Worm (Caenorhabditis elegans) whole organism, L1 larva: ENCODE results near the gene ora-1.
A peak's percentile ranks its signal among the peaks of the same experiment; 100 is the strongest.

Experiments used
- C04F5.9 ChIP-seq: sonication (generic microtip); optimal IDR thresholded peaks from 2 replicates; lab custom pipeline; 2016; ENCODE audit warnings: missing genetic modification characterization, missing compliant biosample characterization
- C16A3.4 ChIP-seq: fragments of 150-350 bp; optimal IDR thresholded peaks from 2 replicates; lab custom pipeline; 2014; ENCODE audit warnings: missing biosample characterization, missing genetic modification characterization
- C34B4.2 ChIP-seq: sonication (generic microtip); optimal IDR thresholded peaks from 2 replicates; lab custom pipeline; 2017; ENCODE audit warnings: mild to moderate bottlenecking, missing genetic modification characterization, missing compliant biosample characterization
- F16B12.6 ChIP-seq: fragments of 150-350 bp; optimal IDR thresholded peaks from 2 replicates; lab custom pipeline; 2014; ENCODE audit warnings: missing biosample characterization, missing genetic modification characterization
- blmp-1 ChIP-seq: fragments of 150-350 bp; optimal IDR thresholded peaks from 2 replicates; lab custom pipeline; 2014; ENCODE audit warnings: missing biosample characterization, missing genetic modification characterization
- ceh-63 ChIP-seq: fragments of 200-800 bp; sonication (Bioruptor generic); optimal IDR thresholded peaks from 2 replicates; lab custom pipeline; 2018; ENCODE audit warnings: mild to moderate bottlenecking, missing genetic modification characterization, missing compliant biosample characterization
- ceh-82 ChIP-seq, 3 experiments: fragments of 150-350 bp in 1 of 3; sonication (generic microtip) in 2 of 3; optimal IDR thresholded peaks; 2 replicates each; lab custom pipeline; 2014 to 2017; ENCODE audit warnings: missing biosample characterization in 3 of 3, missing genetic modification characterization in 3 of 3
- ceh-88 ChIP-seq: fragments of 200-800 bp; sonication (Bioruptor generic); IDR thresholded peaks from 2 replicates; pipeline ENCODE4 v1.3.6; 2022; ENCODE audit warnings: missing genetic modification characterization, missing compliant biosample characterization
- ceh-90 ChIP-seq: sonication (generic microtip); optimal IDR thresholded peaks from 2 replicates; lab custom pipeline; 2016; ENCODE audit warnings: missing genetic modification characterization, missing compliant biosample characterization
- ces-1 ChIP-seq: fragments of 150-350 bp; optimal IDR thresholded peaks from 2 replicates; lab custom pipeline; 2014; ENCODE audit warnings: missing biosample characterization, missing genetic modification reagents, missing genetic modification characterization
- efl-1 ChIP-seq, 4 experiments: fragments of 150-350 bp; optimal IDR thresholded peaks in 3 of 4; peaks in 1 of 4; 1 replicate in 1 of 4; 2 replicates in 3 of 4; lab custom pipeline; 2014; ENCODE audit warnings: missing biosample characterization in 2 of 4, missing genetic modification characterization in 2 of 4, missing genetic modification reagents in 2 of 4
- efl-3 ChIP-seq: fragments of 200-800 bp; sonication (Bioruptor generic); optimal IDR thresholded peaks from 2 replicates; lab custom pipeline; 2018; ENCODE audit warnings: mild to moderate bottlenecking, missing genetic modification characterization, missing compliant biosample characterization
- elt-2 ChIP-seq: sonication (generic microtip); optimal IDR thresholded peaks from 2 replicates; lab custom pipeline; 2016; ENCODE audit warnings: missing genetic modification characterization, mild to moderate bottlenecking, inconsistent platforms, missing compliant biosample characterization, missing genetic modification reagents
- elt-3 ChIP-seq, 6 experiments: fragments of 150-350 bp in 1 of 6; sonication (generic microtip); optimal IDR thresholded peaks; 2 replicates each; lab custom pipeline; 2017 to 2018; ENCODE audit warnings: missing biosample characterization in 6 of 6, missing genetic modification characterization in 6 of 6, inconsistent platforms in 1 of 6
- fkh-10 ChIP-seq: sonication (generic microtip); optimal IDR thresholded peaks from 2 replicates; lab custom pipeline; 2017; ENCODE audit warnings: missing biosample characterization, missing genetic modification reagents, missing genetic modification characterization
- fkh-4 ChIP-seq: sonication (generic microtip); optimal IDR thresholded peaks from 2 replicates; lab custom pipeline; 2016; ENCODE audit warnings: missing compliant biosample characterization, missing genetic modification characterization, borderline replicate concordance
- hpl-2 ChIP-seq: fragments of 150-350 bp; optimal IDR thresholded peaks from 2 replicates; lab custom pipeline; 2014; ENCODE audit warnings: missing biosample characterization, missing genetic modification reagents, missing genetic modification characterization
- irx-1 ChIP-seq: sonication (generic microtip); optimal IDR thresholded peaks from 2 replicates; lab custom pipeline; 2016; ENCODE audit warnings: missing genetic modification characterization, missing compliant biosample characterization
- isw-1 ChIP-seq: fragments of 200-800 bp; sonication (Bioruptor generic); IDR thresholded peaks from 2 replicates; pipeline ENCODE4 v1.3.6; 2022; ENCODE audit warnings: missing genetic modification characterization, missing compliant biosample characterization
- jun-1 ChIP-seq: fragments of 150-350 bp; optimal IDR thresholded peaks from 2 replicates; lab custom pipeline; 2014; ENCODE audit warnings: missing biosample characterization, missing genetic modification reagents, missing genetic modification characterization
- lin-14 ChIP-seq: fragments of 200-800 bp; sonication (Bioruptor generic); optimal IDR thresholded peaks from 2 replicates; lab custom pipeline; 2018; ENCODE audit warnings: mild to moderate bottlenecking, missing genetic modification characterization, moderate library complexity, missing compliant biosample characterization
- lin-35 ChIP-seq, 2 experiments: fragments of 150-350 bp; optimal IDR thresholded peaks; 2 replicates each; lab custom pipeline; 2014; ENCODE audit warnings: missing biosample characterization in 2 of 2, missing genetic modification characterization in 2 of 2, missing genetic modification reagents in 2 of 2
- lir-3 ChIP-seq: sonication (generic microtip); optimal IDR thresholded peaks from 2 replicates; lab custom pipeline; 2016; ENCODE audit warnings: mild to moderate bottlenecking, missing genetic modification characterization, moderate library complexity, missing compliant biosample characterization; ENCODE audit not compliant: poor library complexity
- lsy-2 ChIP-seq, 2 experiments: fragments of 150-350 bp; optimal IDR thresholded peaks; 2 replicates each; lab custom pipeline; 2014; ENCODE audit warnings: missing biosample characterization in 2 of 2, missing genetic modification characterization in 2 of 2
- mab-9 ChIP-seq: fragments of 200-800 bp; sonication (Bioruptor generic); IDR thresholded peaks from 2 replicates; pipeline ENCODE4 v1.3.6; 2022; ENCODE audit warnings: missing genetic modification reagents, missing genetic modification characterization, missing compliant biosample characterization
- mdl-1 ChIP-seq, 2 experiments: fragments of 150-350 bp; optimal IDR thresholded peaks; 2 replicates each; lab custom pipeline; 2014 to 2017; ENCODE audit warnings: missing biosample characterization in 2 of 2, missing genetic modification characterization in 2 of 2, inconsistent platforms in 1 of 2
- mef-2 ChIP-seq: fragments of 150-350 bp; optimal IDR thresholded peaks from 2 replicates; lab custom pipeline; 2014; ENCODE audit warnings: missing biosample characterization, missing genetic modification characterization
- nhr-11 ChIP-seq: fragments of 150-350 bp; optimal IDR thresholded peaks from 2 replicates; lab custom pipeline; 2014; ENCODE audit warnings: missing biosample characterization, missing genetic modification characterization
- nhr-19 ChIP-seq: fragments of 200-800 bp; sonication (Bioruptor generic); conservative IDR thresholded peaks from 2 replicates; pipeline ENCODE4 v1.3.6; 2022; ENCODE audit warnings: missing genetic modification characterization, missing compliant biosample characterization
- nhr-20 ChIP-seq: sonication (generic microtip); optimal IDR thresholded peaks from 2 replicates; lab custom pipeline; 2016; ENCODE audit warnings: mild to moderate bottlenecking, missing genetic modification characterization, missing compliant biosample characterization
- nhr-237 ChIP-seq: fragments of 150-350 bp; optimal IDR thresholded peaks from 2 replicates; lab custom pipeline; 2014; ENCODE audit warnings: missing biosample characterization, missing genetic modification characterization
- nhr-28 ChIP-seq: fragments of 150-350 bp; optimal IDR thresholded peaks from 2 replicates; lab custom pipeline; 2014; ENCODE audit warnings: missing biosample characterization, missing genetic modification characterization
- nhr-47 ChIP-seq: sonication (generic microtip); optimal IDR thresholded peaks from 2 replicates; lab custom pipeline; 2016; ENCODE audit warnings: mild to moderate bottlenecking, missing genetic modification characterization, moderate library complexity, missing compliant biosample characterization
- nhr-84 ChIP-seq: sonication (generic microtip); optimal IDR thresholded peaks from 2 replicates; lab custom pipeline; 2017; ENCODE audit warnings: missing biosample characterization, missing genetic modification characterization
- nhr-85 ChIP-seq: sonication (generic microtip); peaks from one replicate; lab custom pipeline; 2016; ENCODE audit warnings: missing genetic modification characterization, inconsistent platforms, missing compliant biosample characterization
- pax-3 ChIP-seq: fragments of 200-800 bp; sonication (Bioruptor generic); optimal IDR thresholded peaks from 2 replicates; lab custom pipeline; 2018; ENCODE audit warnings: mild to moderate bottlenecking, missing genetic modification characterization, moderate library complexity, missing compliant biosample characterization
- skn-1 ChIP-seq: fragments of 150-350 bp; optimal IDR thresholded peaks from 2 replicates; lab custom pipeline; 2014; ENCODE audit warnings: missing biosample characterization, missing genetic modification characterization
- snpc-4 ChIP-seq: fragments of 150-350 bp; optimal IDR thresholded peaks from 2 replicates; lab custom pipeline; 2014; ENCODE audit warnings: missing biosample characterization, missing genetic modification characterization
- sptf-1 ChIP-seq: fragments of 150-350 bp; optimal IDR thresholded peaks from 2 replicates; lab custom pipeline; 2014; ENCODE audit warnings: missing biosample characterization, missing genetic modification characterization
- swsn-7 ChIP-seq: sonication (generic microtip); optimal IDR thresholded peaks from 2 replicates; lab custom pipeline; 2016; ENCODE audit warnings: missing genetic modification characterization, missing compliant biosample characterization
- tlp-1 ChIP-seq: fragments of 150-350 bp; optimal IDR thresholded peaks from 2 replicates; lab custom pipeline; 2014; ENCODE audit warnings: missing biosample characterization, missing genetic modification characterization
- unc-62 ChIP-seq: fragments of 150-350 bp; optimal IDR thresholded peaks from 2 replicates; lab custom pipeline; 2014; ENCODE audit warnings: missing biosample characterization, missing genetic modification reagents, missing genetic modification characterization
- unc-98 ChIP-seq: fragments of 200-800 bp; sonication (Bioruptor generic); IDR thresholded peaks from 2 replicates; pipeline ENCODE4 v1.3.6; 2022; ENCODE audit warnings: missing genetic modification characterization, missing compliant biosample characterization
- vab-15 ChIP-seq: sonication (generic microtip); optimal IDR thresholded peaks from 2 replicates; lab custom pipeline; 2017; ENCODE audit warnings: missing genotype, mild to moderate bottlenecking, missing genetic modification characterization, missing compliant biosample characterization
- zag-1 ChIP-seq: fragments of 150-350 bp; optimal IDR thresholded peaks from 2 replicates; lab custom pipeline; 2014; ENCODE audit warnings: missing biosample characterization, missing genetic modification characterization
- ztf-4 ChIP-seq: fragments of 150-350 bp; optimal IDR thresholded peaks from 2 replicates; lab custom pipeline; 2014; ENCODE audit warnings: missing biosample characterization, missing genetic modification characterization

ora-1 gene

DNA sequence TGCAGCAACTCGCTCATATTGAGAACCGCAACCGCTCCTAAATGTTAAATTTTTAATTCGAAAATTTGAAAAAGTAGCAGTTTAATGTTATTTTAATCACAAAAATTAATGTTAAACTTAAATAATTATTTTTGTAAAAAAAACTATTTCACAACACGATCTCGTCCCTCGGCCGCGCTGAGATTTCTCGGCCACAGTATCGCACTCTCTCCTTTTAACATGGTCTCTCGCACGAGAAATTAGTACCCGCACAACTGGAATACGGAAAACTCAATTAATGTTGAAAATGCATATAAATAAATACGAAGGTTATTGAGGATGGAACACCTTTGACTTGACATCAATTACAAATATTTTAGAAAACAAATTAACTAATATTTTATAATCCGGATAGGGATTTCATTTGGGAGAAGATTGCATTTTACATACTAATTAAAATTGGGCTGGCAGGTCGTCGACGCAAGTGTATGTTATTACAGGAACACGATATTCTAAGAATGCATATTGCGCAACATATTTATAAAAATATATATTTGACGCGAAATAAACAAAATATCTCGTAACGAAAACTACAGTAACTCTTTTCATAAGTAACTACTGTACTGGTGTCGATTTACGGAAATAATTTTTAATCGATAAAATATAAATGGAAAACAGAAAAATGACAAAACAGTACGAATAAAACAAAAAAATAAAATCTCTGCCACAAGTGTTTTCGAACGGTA, 42.2 kb downstream of the ora-1 start, which contains the start of gene dnc-4 (continued):
- TF ChIP-seq mdl-1 (tag; optimal IDR thresholded peaks at IDR 0.05; lab: Kevin White, UChicago) (no peak), nhr-47 (tag; lab: Kevin White, UChicago) (peak; percentile 24), lir-3 (tag; lab: Kevin White, UChicago) (peak; percentile 71), elt-2 (tag; lab: Kevin White, UChicago) (no peak), isw-1 (no peak; the same call in 1 of the 2 replicates), nhr-11 (tag; lab: Kevin White, UChicago) (no peak), zag-1 (no peak), nhr-20 (tag; lab: Kevin White, UChicago) (peak; percentile 7), nhr-19 (GFP tag; lab: Robert Waterston, UW) (no peak), lsy-2 (tag; optimal IDR thresholded peaks at IDR 0.05; lab: Kevin White, UChicago) (peak in 1 of 2 experiments; percentile 55), fkh-4 (tag; lab: Kevin White, UChicago) (no peak), C16A3.4 (tag; lab: Kevin White, UChicago) (no peak), hpl-2 (GFP tag; lab: Kevin White, UChicago) (no peak), mef-2 (no peak), fkh-10 (GFP tag; lab: Kevin White, UChicago) (no peak), ces-1 (no peak), ceh-90 (peak; percentile 69), snpc-4 (no peak), skn-1 (tag; lab: Kevin White, UChicago) (peak; percentile 29), unc-62 (GFP tag; lab: Kevin White, UChicago) (no peak), vab-15 (tag; lab: Kevin White, UChicago) (no peak)

DNA sequence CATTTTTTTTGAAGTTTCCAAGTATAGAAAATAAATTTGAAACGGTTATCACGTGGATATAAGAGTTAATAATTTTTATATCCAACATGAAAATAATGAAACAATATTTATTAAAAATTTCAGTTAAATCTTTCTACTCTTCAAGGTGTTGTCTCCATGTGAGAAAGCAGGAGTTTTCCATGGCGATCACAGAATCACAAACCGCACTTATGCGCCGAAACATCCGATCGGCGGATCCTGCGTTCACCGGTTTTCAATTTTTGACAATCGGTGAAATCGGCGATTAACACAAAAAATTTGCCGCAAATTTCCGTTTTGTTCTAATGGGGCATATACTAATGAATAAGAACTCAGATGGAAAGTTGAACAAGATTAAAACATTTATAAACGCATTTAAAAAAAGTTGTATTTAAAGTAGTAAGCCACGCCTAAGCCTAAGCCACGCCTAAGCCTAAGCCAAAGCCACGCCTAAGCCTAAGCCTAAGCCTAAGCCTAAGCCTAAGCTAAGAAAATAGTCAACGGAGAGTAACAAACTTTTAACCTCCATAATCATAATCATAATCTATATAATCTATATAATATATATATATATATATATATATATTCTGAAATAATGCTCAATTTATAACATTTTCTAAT, 44.5 kb downstream of the ora-1 start, which contains the start of gene C26B2.2:
C26B2.2 (minus strand) TSS at position 88 of the 639 bp plus-strand sequence.
- no peak for TF ChIP-seq lin-35 (GFP tag; optimal IDR thresholded peaks at IDR 0.05; lab: Kevin White, UChicago)
- TF ChIP-seq C16A3.4 (tag; lab: Kevin White, UChicago) = no peak
- peak; percentile 15; the same call in 1 of the 2 replicates for TF ChIP-seq ceh-88

DNA sequence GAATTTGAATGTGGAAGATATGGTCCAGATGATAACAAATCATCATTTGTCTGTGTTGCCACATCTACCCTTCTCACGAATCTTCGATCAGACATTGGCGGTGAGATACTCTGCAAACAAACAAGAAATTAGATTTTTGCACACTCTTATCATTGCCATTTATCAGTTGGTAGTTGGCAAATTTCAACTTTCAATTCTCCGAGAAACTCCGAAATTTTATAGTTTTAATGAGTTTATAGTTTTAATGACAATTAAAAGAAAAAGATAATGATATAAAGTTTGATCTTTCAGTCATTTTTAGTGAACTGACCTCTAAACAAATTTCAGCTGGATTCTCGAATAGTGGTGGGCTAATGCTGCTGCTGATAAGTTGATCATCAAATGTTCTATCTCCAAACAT, 46.2 kb downstream of the ora-1 start:
- TF ChIP-seq lin-14 (GFP tag; lab: Kevin White, UChicago) (no peak), efl-3 (GFP tag; lab: Kevin White, UChicago) (no peak), elt-2 (tag; lab: Kevin White, UChicago) (peak; percentile 14), irx-1 (tag; lab: Kevin White, UChicago) (no peak), nhr-237 (tag; lab: Kevin White, UChicago) (no peak), nhr-85 (peak; percentile 13), elt-3 (tag; optimal IDR thresholded peaks at IDR 0.05; lab: Kevin White, UChicago) (no peak), mdl-1 (tag; optimal IDR thresholded peaks at IDR 0.05; lab: Kevin White, UChicago) (no peak), sptf-1 (no peak), F16B12.6 (tag; lab: Kevin White, UChicago) (no peak), lin-35 (GFP tag; optimal IDR thresholded peaks at IDR 0.05; lab: Kevin White, UChicago) (no peak), nhr-28 (tag; lab: Kevin White, UChicago) (no peak), ceh-63 (no peak)

- TF ChIP-seq snpc-4 = no peak
- no peak for TF ChIP-seq efl-1 (optimal IDR thresholded peaks at IDR 0.05; lab: Kevin White, UChicago)
- no peak for TF ChIP-seq efl-1 (GFP tag; optimal IDR thresholded peaks at IDR 0.05 in 1 of 2; lab: Kevin White, UChicago)
- TF ChIP-seq mab-9 = no peak
- TF ChIP-seq jun-1 (tag; lab: Kevin White, UChicago) = no peak
- TF ChIP-seq pax-3 (tag; lab: Kevin White, UChicago) = no peak
- TF ChIP-seq unc-98 (GFP tag; lab: Robert Waterston, UW) = no peak
- peak; percentile 72 for TF ChIP-seq blmp-1
- no peak for TF ChIP-seq ceh-82 (tag; optimal IDR thresholded peaks at IDR 0.05; lab: Kevin White, UChicago)
- TF ChIP-seq ztf-4 (tag; lab: Kevin White, UChicago) = no peak
- peak in 4 of 6 experiments; percentile 64 to 85 (median 78) for TF ChIP-seq elt-3 (tag; optimal IDR thresholded peaks at IDR 0.05; lab: Kevin White, UChicago)
- no peak for TF ChIP-seq nhr-84
- no peak for TF ChIP-seq ceh-63
- TF ChIP-seq C34B4.2 (tag; lab: Kevin White, UChicago) = no peak
- peak in 1 of 2 experiments; percentile 24 for TF ChIP-seq mdl-1 (tag; optimal IDR thresholded peaks at IDR 0.05; lab: Kevin White, UChicago)
- TF ChIP-seq tlp-1 (tag; lab: Kevin White, UChicago) = no peak
- no peak for TF ChIP-seq ces-1
- no peak for TF ChIP-seq C04F5.9
- TF ChIP-seq swsn-7 = no peak
Measured at ce11 chrIV:8026361-8026760, 48.7 kb downstream of the ora-1 start.
